Worm (Caenorhabditis elegans) whole organism, L3 larva: Measurements from ENCODE around the gene srw-113.
"Not testable (repeated sequence)": the region's sequence is repeated elsewhere in the genome, so short reads cannot be mapped to it uniquely, and the experiment has no call there.

Experiments
- R02D3.7 ChIP-seq: fragments of 150-350 bp; optimal IDR thresholded peaks from 2 replicates; lab custom pipeline; 2014; ENCODE audit warnings: missing biosample characterization, missing genetic modification characterization
- ZK546.5 ChIP-seq: sonication (generic microtip); optimal IDR thresholded peaks from 2 replicates; lab custom pipeline; 2017; ENCODE audit warnings: missing biosample characterization, missing genetic modification characterization
- aly-2 ChIP-seq: fragments of 150-350 bp; optimal IDR thresholded peaks from 2 replicates; lab custom pipeline; 2014; ENCODE audit warnings: missing biosample characterization, missing genetic modification characterization
- ama-1 ChIP-seq: fragments of 150-350 bp; optimal IDR thresholded peaks from 2 replicates; lab custom pipeline; 2018
- ceh-16 ChIP-seq: sonication (generic microtip); optimal IDR thresholded peaks from 2 replicates; lab custom pipeline; 2017; ENCODE audit warnings: missing biosample characterization, missing genetic modification characterization
- ceh-9 ChIP-seq: sonication (generic microtip); optimal IDR thresholded peaks from 2 replicates; lab custom pipeline; 2018; ENCODE audit warnings: missing biosample characterization, missing genetic modification characterization
- daf-12 ChIP-seq: fragments of 150-350 bp; optimal IDR thresholded peaks from 2 replicates; lab custom pipeline; 2014; ENCODE audit warnings: missing biosample characterization, missing genetic modification reagents, missing genetic modification characterization
- egl-27 ChIP-seq: sonication (generic microtip); optimal IDR thresholded peaks from 4 replicates; lab custom pipeline; 2017; ENCODE audit warnings: missing biosample characterization, missing genetic modification reagents, missing genetic modification characterization
- egl-5 ChIP-seq: fragments of 150-350 bp; optimal IDR thresholded peaks from 2 replicates; lab custom pipeline; 2017; ENCODE audit warnings: missing biosample characterization, missing genetic modification reagents, missing genetic modification characterization, inconsistent platforms
- elt-1 ChIP-seq: fragments of 150-350 bp; optimal IDR thresholded peaks from 2 replicates; lab custom pipeline; 2014; ENCODE audit warnings: missing biosample characterization, missing genetic modification characterization
- elt-2 ChIP-seq: sonication (generic microtip); optimal IDR thresholded peaks from 2 replicates; lab custom pipeline; 2016; ENCODE audit warnings: missing genetic modification reagents, mild to moderate bottlenecking, missing genetic modification characterization, missing compliant biosample characterization
- eor-1 ChIP-seq, 2 experiments: fragments of 150-350 bp; optimal IDR thresholded peaks; 2 replicates each; lab custom pipeline; 2014 to 2018; ENCODE audit warnings: missing biosample characterization in 2 of 2, missing genetic modification characterization in 2 of 2
- fkh-10 ChIP-seq: sonication (generic microtip); optimal IDR thresholded peaks from 2 replicates; lab custom pipeline; 2017; ENCODE audit warnings: missing biosample characterization, missing genetic modification reagents, missing genetic modification characterization
- fkh-2 ChIP-seq: fragments of 150-350 bp; optimal IDR thresholded peaks from 2 replicates; lab custom pipeline; 2014; ENCODE audit warnings: missing biosample characterization, missing genetic modification reagents, missing genetic modification characterization
- fos-1 ChIP-seq: fragments of 150-350 bp; optimal IDR thresholded peaks from 2 replicates; lab custom pipeline; 2014; ENCODE audit warnings: missing biosample characterization, missing genetic modification characterization
- jun-1 ChIP-seq: fragments of 150-350 bp; optimal IDR thresholded peaks from 2 replicates; lab custom pipeline; 2014; ENCODE audit warnings: missing biosample characterization, missing genetic modification reagents, missing genetic modification characterization
- lin-15B ChIP-seq: fragments of 150-350 bp; optimal IDR thresholded peaks from 2 replicates; lab custom pipeline; 2014; ENCODE audit warnings: missing biosample characterization, missing genetic modification characterization
- mml-1 ChIP-seq: fragments of 150-350 bp; sonication (generic microtip); optimal IDR thresholded peaks from 3 replicates; lab custom pipeline; 2014; ENCODE audit warnings: missing biosample characterization, missing genetic modification characterization
- nfya-1 ChIP-seq: sonication (generic microtip); optimal IDR thresholded peaks from 2 replicates; lab custom pipeline; 2017; ENCODE audit warnings: missing genetic modification characterization, mild to moderate bottlenecking, missing compliant biosample characterization, antibody characterized with exemption, moderate library complexity; ENCODE audit not compliant: insufficient read depth
- nhr-11 ChIP-seq: fragments of 150-350 bp; optimal IDR thresholded peaks from 2 replicates; lab custom pipeline; 2014; ENCODE audit warnings: missing biosample characterization, missing genetic modification characterization
- nhr-23 ChIP-seq: fragments of 150-350 bp; optimal IDR thresholded peaks from 2 replicates; lab custom pipeline; 2014; ENCODE audit warnings: missing biosample characterization, missing genetic modification reagents, missing genetic modification characterization
- nhr-237 ChIP-seq: fragments of 150-350 bp; optimal IDR thresholded peaks from 2 replicates; lab custom pipeline; 2014; ENCODE audit warnings: missing biosample characterization, missing genetic modification characterization
- nhr-25 ChIP-seq: sonication (generic microtip); optimal IDR thresholded peaks from 2 replicates; lab custom pipeline; 2017; ENCODE audit warnings: missing biosample characterization, missing genetic modification characterization
- nhr-28 ChIP-seq: fragments of 150-350 bp; optimal IDR thresholded peaks from 2 replicates; lab custom pipeline; 2014; ENCODE audit warnings: missing biosample characterization, missing genetic modification characterization
- nhr-43 ChIP-seq: sonication (generic microtip); optimal IDR thresholded peaks from 2 replicates; lab custom pipeline; 2016; ENCODE audit warnings: mild to moderate bottlenecking, missing genetic modification characterization, missing compliant biosample characterization; ENCODE audit not compliant: poor library complexity, severe bottlenecking
- nhr-67 ChIP-seq: fragments of 150-350 bp; optimal IDR thresholded peaks from 2 replicates; lab custom pipeline; 2014; ENCODE audit warnings: missing biosample characterization, missing genetic modification characterization
- nhr-77 ChIP-seq: fragments of 150-350 bp; optimal IDR thresholded peaks from 2 replicates; lab custom pipeline; 2014; ENCODE audit warnings: missing biosample characterization, missing genetic modification characterization
- pha-4 ChIP-seq: fragments of 150-350 bp; optimal IDR thresholded peaks from 2 replicates; lab custom pipeline; 2014; ENCODE audit warnings: missing biosample characterization, missing genetic modification reagents, missing genetic modification characterization
- pqm-1 ChIP-seq: fragments of 150-350 bp; optimal IDR thresholded peaks from 2 replicates; lab custom pipeline; 2017; ENCODE audit warnings: missing biosample characterization, missing genetic modification characterization, inconsistent platforms
- sea-2 ChIP-seq: fragments of 150-350 bp; sonication (generic microtip); optimal IDR thresholded peaks from 4 replicates; lab custom pipeline; 2014; ENCODE audit warnings: missing biosample characterization, missing genetic modification reagents, missing genetic modification characterization
- snpc-4 ChIP-seq: fragments of 150-350 bp; optimal IDR thresholded peaks from 2 replicates; lab custom pipeline; 2014; ENCODE audit warnings: missing biosample characterization, missing genetic modification characterization
- unc-39 ChIP-seq: sonication (generic microtip); optimal IDR thresholded peaks from 4 replicates; lab custom pipeline; 2017; ENCODE audit warnings: missing biosample characterization, missing genetic modification characterization
- unc-62 ChIP-seq: fragments of 150-350 bp; sonication (generic microtip); optimal IDR thresholded peaks from 4 replicates; lab custom pipeline; 2014; ENCODE audit warnings: missing biosample characterization, missing genetic modification reagents, missing genetic modification characterization
- zag-1 ChIP-seq: fragments of 150-350 bp; optimal IDR thresholded peaks from 2 replicates; lab custom pipeline; 2014; ENCODE audit warnings: missing biosample characterization, missing genetic modification characterization
- ztf-11 ChIP-seq: fragments of 150-350 bp; optimal IDR thresholded peaks from 2 replicates; lab custom pipeline; 2014; ENCODE audit warnings: missing biosample characterization, missing genetic modification characterization
- ztf-4 ChIP-seq: fragments of 150-350 bp; optimal IDR thresholded peaks from 2 replicates; lab custom pipeline; 2014; ENCODE audit warnings: missing biosample characterization, missing genetic modification characterization

The srw-113 gene

ce11 chrV:15352376-15352775 is 19.4 kb downstream of the srw-113 start, which contains the start of gene srx-58:
srx-58 (plus strand) TSS chrV:15352676.
- TF ChIP-seq unc-62 (GFP tag; lab: Kevin White, UChicago), result no peak
- TF ChIP-seq zag-1 (tag; lab: Kevin White, UChicago), result no peak
- no peak for TF ChIP-seq nhr-28 (tag; lab: Kevin White, UChicago)
- TF ChIP-seq ztf-4 (tag; lab: Kevin White, UChicago), result no peak
- TF ChIP-seq nhr-43 (tag; lab: Kevin White, UChicago), result no peak
- no peak for TF ChIP-seq fkh-10 (GFP tag; lab: Kevin White, UChicago)
- no peak for TF ChIP-seq snpc-4 (tag; lab: Kevin White, UChicago)
- TF ChIP-seq nhr-237 (tag; lab: Kevin White, UChicago), result no peak
- no peak for TF ChIP-seq nhr-25
- TF ChIP-seq mml-1 (tag; lab: Kevin White, UChicago), result no peak
- no peak for TF ChIP-seq daf-12 (tag; lab: Kevin White, UChicago)
- no peak for TF ChIP-seq aly-2 (tag; lab: Kevin White, UChicago)
- no peak for TF ChIP-seq nfya-1 (tag; lab: Kevin White, UChicago)
- no peak for TF ChIP-seq eor-1 (tag; optimal IDR thresholded peaks at IDR 0.05; lab: Kevin White, UChicago)
- no peak for TF ChIP-seq nhr-67
- no peak for TF ChIP-seq pqm-1 (tag; lab: Kevin White, UChicago)
- TF ChIP-seq egl-5 (tag; lab: Kevin White, UChicago), result no peak
- no peak for TF ChIP-seq jun-1

- peak; percentile 99 for TF ChIP-seq elt-2
- no peak for TF ChIP-seq ztf-4 (tag; lab: Kevin White, UChicago)
- TF ChIP-seq fos-1, result no peak
- TF ChIP-seq nhr-23 (tag; lab: Kevin White, UChicago), result no peak
- TF ChIP-seq jun-1, result peak; percentile 57
- no peak for TF ChIP-seq nhr-11
- TF ChIP-seq pqm-1 (tag; lab: Kevin White, UChicago), result peak; percentile 99
- TF ChIP-seq egl-27, result peak; percentile 60
- TF ChIP-seq aly-2 (tag; lab: Kevin White, UChicago), result no peak
- TF ChIP-seq, all 47 proteins: peak for 4
Observed at ce11 chrV:15354648-15355047, 21.7 kb downstream of the srw-113 start, which contains the start of gene C29F3.7. C29F3.7 (plus strand) TSS chrV:15354901.

ce11 chrV:15361412-15361811 is 28.5 kb downstream of the srw-113 start, which contains the start of gene ech-1.1:
ech-1.1 (minus strand) TSS chrV:15361512.
- not testable (repeated sequence) for TF ChIP-seq ceh-9; sea-2 (GFP tag; lab: Kevin White, UChicago); ama-1 (lab: Kevin White, UChicago)

ce11 chrV:15367770-15368169 is 34.8 kb downstream of the srw-113 start:
- no peak for TF ChIP-seq ztf-4 (tag; lab: Kevin White, UChicago)
- TF ChIP-seq nhr-28 (tag; lab: Kevin White, UChicago), result no peak
- TF ChIP-seq nfya-1 (tag; lab: Kevin White, UChicago), result no peak
- TF ChIP-seq unc-39 (tag; lab: Kevin White, UChicago), result no peak
- TF ChIP-seq sea-2 (GFP tag; lab: Kevin White, UChicago), result no peak
- TF ChIP-seq jun-1, result no peak
- no peak for TF ChIP-seq pqm-1 (tag; lab: Kevin White, UChicago)
- no peak for TF ChIP-seq fkh-10 (GFP tag; lab: Kevin White, UChicago)
- no peak for TF ChIP-seq ZK546.5 (tag; lab: Kevin White, UChicago)
- TF ChIP-seq, all 47 proteins: peak for 0

ce11 chrV:15369707-15370106 is 36.8 kb downstream of the srw-113 start, which contains the start of gene nhr-269:
nhr-269 (minus strand) TSS chrV:15369807.
- TF ChIP-seq nhr-23 (tag; lab: Kevin White, UChicago) (no peak), ceh-9 (no peak), daf-12 (tag; lab: Kevin White, UChicago) (no peak), pha-4 (tag; lab: Kevin White, UChicago) (no peak), nhr-77 (tag; lab: Kevin White, UChicago) (no peak), sea-2 (GFP tag; lab: Kevin White, UChicago) (no peak), fkh-2 (no peak), egl-5 (tag; lab: Kevin White, UChicago) (no peak), unc-39 (tag; lab: Kevin White, UChicago) (no peak), elt-1 (tag; lab: Kevin White, UChicago) (no peak), ztf-11 (no peak), nhr-43 (tag; lab: Kevin White, UChicago) (no peak), ceh-16 (no peak), egl-27 (no peak), unc-62 (GFP tag; lab: Kevin White, UChicago) (no peak), lin-15B (no peak), R02D3.7 (no peak), nhr-28 (tag; lab: Kevin White, UChicago) (no peak)
